Fruit fly (Drosophila melanogaster) whole organism, adult: ENCODE results near the gene can.

ENCODE experiments used
- CG11617 ChIP-seq: fragments of 200-800 bp; sonication (Bioruptor generic); optimal IDR thresholded peaks from 2 replicates; lab custom pipeline; 2017; ENCODE audit warnings: mild to moderate bottlenecking, missing biosample characterization, missing genetic modification reagents, missing genetic modification characterization
- CG7045 ChIP-seq: fragments of 200-800 bp; sonication (Bioruptor generic); optimal IDR thresholded peaks from 2 replicates; lab custom pipeline; 2017; ENCODE audit warnings: missing biosample characterization, mild to moderate bottlenecking, missing genetic modification characterization
- CG7101 ChIP-seq: fragments of 200-800 bp; sonication (Bioruptor generic); optimal IDR thresholded peaks from 2 replicates; lab custom pipeline; 2018; ENCODE audit warnings: missing biosample characterization, mild to moderate bottlenecking, missing genetic modification characterization, moderate library complexity
- Crg-1 ChIP-seq: fragments of 200-800 bp; sonication (Bioruptor generic); optimal IDR thresholded peaks from 2 replicates; lab custom pipeline; 2016; ENCODE audit warnings: missing biosample characterization, missing genetic modification characterization
- tj ChIP-seq: fragments of 200-800 bp; sonication (Bioruptor generic); optimal IDR thresholded peaks from 3 replicates; lab custom pipeline; 2017; ENCODE audit warnings: missing biosample characterization, mild to moderate bottlenecking, missing genetic modification characterization, moderate library complexity

DNA sequence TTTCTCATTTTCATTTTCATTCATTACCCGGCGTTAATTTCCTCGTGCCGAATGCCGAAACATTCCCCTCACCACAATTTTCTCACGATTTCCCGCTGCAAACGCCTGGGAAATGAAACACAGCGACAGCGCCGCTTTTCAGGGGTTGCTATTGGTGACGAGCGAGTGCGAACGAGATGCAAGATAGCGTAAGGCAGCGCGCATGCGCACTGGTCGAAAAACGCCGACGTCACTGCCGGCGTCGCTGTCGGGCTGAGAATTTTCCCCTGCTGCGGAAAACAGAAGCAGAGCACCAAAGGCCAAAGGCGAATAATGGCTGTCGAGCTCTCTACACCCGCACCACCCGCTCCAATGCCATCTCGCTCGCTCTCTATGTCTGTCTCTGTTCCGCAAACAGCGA, 22.4 kb upstream of the can start:
- no peak for TF ChIP-seq CG11617 (GFP tag; lab: Kevin White, UChicago)
- no peak for TF ChIP-seq Crg-1 (GFP tag; lab: Kevin White, UChicago)
- TF ChIP-seq CG7101 (tag; lab: Kevin White, UChicago) = no peak
- no peak for TF ChIP-seq CG7045 (GFP tag; lab: Kevin White, UChicago)
- TF ChIP-seq tj (GFP tag; lab: Kevin White, UChicago) = no peak
